Fruit fly (Drosophila melanogaster): ENCODE data around the gene CG33189.

dm6 chr3R:8799866-8800265, 19.3 kb upstream of the CG33189 start:
- TF ChIP-seq pan (optimal IDR thresholded peaks at IDR 0.05) (no peak), EcR (GFP tag; optimal IDR thresholded peaks at IDR 0.05) (no peak)
